Worm (Caenorhabditis elegans) whole organism, young adult: ENCODE measurements around the gene C35B1.5.

Experiments
- B0035.1 ChIP-seq: sonication (generic microtip); optimal IDR thresholded peaks from 2 replicates; lab custom pipeline; 2016; ENCODE audit warnings: missing genetic modification characterization, mild to moderate bottlenecking, missing compliant biosample characterization, missing genotype, missing genetic modification reagents
- B0336.3 ChIP-seq: fragments of 200-800 bp; sonication (Bioruptor generic); IDR thresholded peaks from 2 replicates; pipeline ENCODE4 v1.3.6; 2022; ENCODE audit warnings: missing genetic modification characterization, missing compliant biosample characterization
- ama-1 ChIP-seq, 3 experiments: fragments of 150-350 bp in 1 of 3; sonication (generic microtip) in 2 of 3; optimal IDR thresholded peaks; 2 replicates each; lab custom pipeline; 2014 to 2018; ENCODE audit warnings: missing biosample characterization in 2 of 3, missing genetic modification characterization in 2 of 3, missing genetic modification reagents in 2 of 3
- attf-6 ChIP-seq: fragments of 200-800 bp; sonication (Bioruptor generic); IDR thresholded peaks from 2 replicates; pipeline ENCODE4 v1.3.6; 2022; ENCODE audit warnings: missing genetic modification reagents, missing genetic modification characterization, missing compliant biosample characterization
- cebp-1 ChIP-seq, 2 experiments: fragments of 200-800 bp in 1 of 2; sonication (Bioruptor generic) in 1 of 2; sonication (generic microtip) in 1 of 2; IDR thresholded peaks in 1 of 2; optimal IDR thresholded peaks in 1 of 2; 2 replicates each; pipeline versions ENCODE4 v1.3.6 to Lab custom; 2017 to 2022; ENCODE audit warnings: missing compliant biosample characterization in 2 of 2, missing genetic modification characterization in 2 of 2, mild to moderate bottlenecking in 1 of 2, missing genetic modification reagents in 1 of 2, moderate library complexity in 1 of 2
- ceh-100 ChIP-seq: fragments of 200-800 bp; sonication (Bioruptor generic); IDR thresholded peaks from 2 replicates; pipeline ENCODE4 v1.3.6; 2022; ENCODE audit warnings: missing genetic modification reagents, missing genetic modification characterization, missing compliant biosample characterization
- lsl-1 ChIP-seq: fragments of 200-800 bp; sonication (Bioruptor generic); optimal IDR thresholded peaks from 2 replicates; lab custom pipeline; 2018; ENCODE audit warnings: mild to moderate bottlenecking, missing genetic modification characterization, moderate library complexity, missing compliant biosample characterization
- madf-3 ChIP-seq: fragments of 200-800 bp; sonication (Bioruptor generic); IDR thresholded peaks from 2 replicates; pipeline ENCODE4 v1.3.6; 2022; ENCODE audit warnings: missing genetic modification reagents, missing genetic modification characterization, missing compliant biosample characterization
- nfya-1 ChIP-seq: sonication (generic microtip); optimal IDR thresholded peaks from 2 replicates; lab custom pipeline; 2017; ENCODE audit warnings: antibody characterized with exemption, missing compliant biosample characterization, missing genetic modification characterization, borderline replicate concordance; ENCODE audit not compliant: insufficient read depth
- pbrm-1 ChIP-seq: fragments of 200-800 bp; sonication (Bioruptor generic); IDR thresholded peaks from 2 replicates; pipeline ENCODE4 v1.3.6; 2022; ENCODE audit warnings: missing genetic modification reagents, missing genetic modification characterization, missing compliant biosample characterization
- sea-2 ChIP-seq: fragments of 200-800 bp; sonication (Bioruptor generic); IDR thresholded peaks from 2 replicates; pipeline ENCODE4 v1.3.6; 2022; ENCODE audit warnings: missing genetic modification characterization, missing compliant biosample characterization
- snpc-1.3 ChIP-seq: sonication (generic microtip); optimal IDR thresholded peaks from 2 replicates; lab custom pipeline; 2017; ENCODE audit warnings: missing genetic modification characterization, mild to moderate bottlenecking, missing compliant biosample characterization, antibody characterized with exemption, moderate library complexity, missing genotype, missing genetic modification reagents; ENCODE audit not compliant: insufficient read depth
- tlf-1 ChIP-seq: fragments of 200-800 bp; sonication (Bioruptor generic); optimal IDR thresholded peaks from 2 replicates; lab custom pipeline; 2018; ENCODE audit warnings: mild to moderate bottlenecking, missing genetic modification characterization, missing compliant biosample characterization
- ztf-28 ChIP-seq: fragments of 200-800 bp; sonication (Bioruptor generic); IDR thresholded peaks from 2 replicates; pipeline ENCODE4 v1.3.6; 2022; ENCODE audit warnings: missing genetic modification reagents, missing genetic modification characterization, missing compliant biosample characterization

DNA sequence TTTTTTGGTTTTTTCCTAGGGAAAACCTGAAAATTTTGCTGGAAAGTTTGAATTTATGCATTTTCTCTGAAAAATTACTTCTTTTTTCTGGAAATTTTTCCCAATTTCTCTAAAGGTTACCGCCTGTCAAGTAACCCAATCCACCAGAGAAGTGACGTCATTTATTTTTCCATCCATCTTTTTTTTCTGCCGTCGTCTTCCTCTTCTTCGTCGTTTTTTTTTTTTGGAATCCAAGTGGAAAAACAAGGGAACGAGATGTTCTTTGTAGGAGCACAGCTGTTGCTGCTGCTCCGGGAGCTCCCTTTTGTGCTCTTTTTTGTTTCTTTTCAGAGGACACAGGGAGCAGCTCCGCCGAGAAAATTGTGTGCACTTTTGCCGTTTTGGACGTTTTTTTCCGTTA lies 10.4 kb upstream of the C35B1.5 start:
- TF ChIP-seq cebp-1 (GFP tag; IDR thresholded peaks at IDR 0.05; lab: Robert Waterston, UW) (no peak), cebp-1 (tag; optimal IDR thresholded peaks at IDR 0.05; lab: Kevin White, UChicago) (no peak), sea-2 (GFP tag; lab: Robert Waterston, UW) (no peak), attf-6 (GFP tag; lab: Robert Waterston, UW) (no peak), madf-3 (GFP tag; lab: Robert Waterston, UW) (no peak), lsl-1 (no peak), ama-1 (optimal IDR thresholded peaks at IDR 0.05; lab: Kevin White, UChicago) (no peak), ama-1 (GFP tag; optimal IDR thresholded peaks at IDR 0.05; lab: Kevin White, UChicago) (no peak), B0035.1 (no peak), tlf-1 (GFP tag; lab: Kevin White, UChicago) (no peak), ceh-100 (GFP tag; lab: Robert Waterston, UW) (no peak), snpc-1.3 (tag; lab: Kevin White, UChicago) (no peak), nfya-1 (tag; lab: Kevin White, UChicago) (no peak), B0336.3 (GFP tag; lab: Robert Waterston, UW) (no peak), ztf-28 (GFP tag; lab: Robert Waterston, UW) (no peak), pbrm-1 (no peak)
